Worm (Caenorhabditis elegans) whole organism, early embryonic: Measurements from ENCODE around the gene nlp-32.

Experiments
- F13C5.2 ChIP-seq: sonication (generic microtip); optimal IDR thresholded peaks from 2 replicates; lab custom pipeline; 2017; ENCODE audit warnings: mild to moderate bottlenecking, missing genetic modification characterization, inconsistent platforms, missing compliant biosample characterization
- ama-1 ChIP-seq: fragments of 150-350 bp; optimal IDR thresholded peaks from 2 replicates; lab custom pipeline; 2014
- flt-1 ChIP-seq: fragments of 200-800 bp; sonication (Bioruptor generic); IDR thresholded peaks from 2 replicates; pipeline ENCODE4 v1.3.6; 2022; ENCODE audit warnings: missing genetic modification characterization, missing compliant biosample characterization
- tra-4 ChIP-seq: sonication (generic microtip); optimal IDR thresholded peaks from 2 replicates; lab custom pipeline; 2017; ENCODE audit warnings: missing genetic modification characterization, missing compliant biosample characterization

DNA sequence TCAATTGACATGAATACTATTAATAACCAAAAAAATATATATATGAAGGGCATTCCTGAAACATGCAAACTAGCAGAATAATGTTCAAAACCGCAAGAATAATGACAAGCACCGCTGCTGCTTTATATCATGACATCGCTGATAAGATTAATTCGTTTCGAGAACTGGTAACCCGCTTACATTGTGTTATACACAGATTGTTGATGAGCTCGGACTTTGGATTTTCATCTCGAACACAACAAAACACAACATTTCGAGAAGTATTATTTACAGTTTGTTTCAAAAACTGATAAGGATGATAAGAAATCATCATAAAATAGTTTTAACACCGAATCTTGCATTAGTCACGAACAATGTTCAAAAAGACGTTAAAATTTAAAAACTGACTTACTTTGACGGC is 44.6 kb upstream of the nlp-32 start:
- TF ChIP-seq tra-4 (tag; lab: Kevin White, UChicago) (no peak), ama-1 (lab: Kevin White, UChicago) (no peak), F13C5.2 (tag; lab: Kevin White, UChicago) (no peak), flt-1 (no peak)
